Fruit fly (Drosophila melanogaster) S2 (cell line): ENCODE data around the gene Neb-cGP.

Experiments
- CG8478 ChIP-seq: fragments of >200 bp; optimal IDR thresholded peaks from 2 replicates; lab custom pipeline; 2018
- CTCF ChIP-seq, 2 experiments: fragments of >200 bp; optimal IDR thresholded peaks; 2 replicates each; lab custom pipeline; 2018

Gene Neb-cGP

dm6 chrX:10460506-10461114 lies at the start of gene Neb-cGP:
Gene Neb-cGP (plus strand): TSS chrX:10460736.
- no peak for TF ChIP-seq CG8478 (lab: Kevin White, UChicago)
- TF ChIP-seq CTCF (optimal IDR thresholded peaks at IDR 0.05; lab: Kevin White, UChicago) = no peak

dm6 chrX:10417129-10417528 lies 43.4 kb upstream of the Neb-cGP start, which contains the start of gene RabX2:
Gene RabX2 (plus strand): TSS chrX:10417429.
- TF ChIP-seq CTCF (optimal IDR thresholded peaks at IDR 0.05; lab: Kevin White, UChicago) (no peak), CG8478 (lab: Kevin White, UChicago) (no peak)

- no peak for TF ChIP-seq CTCF (optimal IDR thresholded peaks at IDR 0.05; lab: Kevin White, UChicago)
- no peak for TF ChIP-seq CG8478 (lab: Kevin White, UChicago)
Measured at dm6 chrX:10432712-10433111, 27.8 kb upstream of the Neb-cGP start, which contains the start of gene CG12640. Gene CG12640 (minus strand): TSS chrX:10432812.

- TF ChIP-seq CG8478 (lab: Kevin White, UChicago) (no peak), CTCF (optimal IDR thresholded peaks at IDR 0.05; lab: Kevin White, UChicago) (no peak)
Measured at dm6 chrX:10454795-10455194, 5.7 kb upstream of the Neb-cGP start, which contains the start of gene CG32683. Gene CG32683 (minus strand): TSS chrX:10454895.

DNA sequence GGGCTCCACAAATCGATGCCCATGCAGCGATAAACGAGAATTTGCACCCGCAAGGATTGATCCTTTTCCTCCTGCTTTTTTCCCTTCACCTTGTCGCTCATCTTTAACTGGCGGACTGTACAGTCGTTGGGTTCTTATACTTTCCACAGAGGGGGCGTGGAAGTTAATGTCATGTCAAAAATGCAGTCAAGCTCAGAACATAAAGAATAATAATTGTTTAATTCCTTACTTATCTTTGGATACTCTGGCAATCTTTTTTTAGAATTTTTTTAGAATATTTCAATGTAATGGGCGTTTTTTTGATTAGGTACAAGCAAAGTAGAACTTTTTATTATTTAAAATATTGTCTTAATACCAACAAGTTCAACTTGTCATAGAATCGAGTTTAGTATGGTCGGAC lies 960 bp upstream of the Neb-cGP start, which contains the start of gene Or9a:
TSS of gene Or9a (minus strand) at position 101 of the 400 bp plus-strand sequence.
- TF ChIP-seq CTCF (optimal IDR thresholded peaks at IDR 0.05; lab: Kevin White, UChicago) (no peak), CG8478 (lab: Kevin White, UChicago) (no peak)

dm6 chrX:10461938-10462337 lies 1.4 kb downstream of the Neb-cGP start:
- no peak for TF ChIP-seq CG8478 (lab: Kevin White, UChicago)
- no peak for TF ChIP-seq CTCF (optimal IDR thresholded peaks at IDR 0.05; lab: Kevin White, UChicago)

DNA sequence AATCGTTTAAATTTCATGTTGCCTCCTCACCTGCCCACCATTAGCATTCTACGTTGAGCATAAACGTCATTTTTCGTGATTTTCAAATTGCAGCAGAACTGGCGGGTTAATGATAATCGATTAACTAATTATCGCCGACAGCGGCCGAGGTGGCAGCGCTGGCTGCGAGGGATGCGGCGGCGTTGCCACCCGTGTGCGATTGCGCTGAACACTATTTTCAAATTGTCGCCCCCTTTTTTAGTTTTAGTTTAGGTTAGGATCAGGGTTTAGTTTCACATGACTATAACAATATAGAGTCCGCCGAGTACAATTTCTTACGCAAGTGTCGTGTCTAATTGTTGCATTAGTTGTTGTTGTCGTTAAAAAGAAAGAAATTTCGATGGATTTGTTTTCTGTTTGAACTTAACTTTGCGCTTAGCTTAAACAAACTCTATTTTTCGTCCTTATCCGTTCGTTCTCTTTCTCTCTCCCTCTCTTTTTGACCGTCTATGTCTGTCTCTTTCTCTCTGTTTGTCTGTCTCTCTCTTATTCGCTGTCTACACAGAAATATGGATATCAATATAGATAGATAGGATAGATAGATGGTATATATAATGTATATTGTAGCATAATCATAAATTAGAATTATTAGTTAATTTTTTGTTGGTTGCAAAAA lies 2.6 kb downstream of the Neb-cGP start:
- TF ChIP-seq CG8478 (lab: Kevin White, UChicago) (peak; percentile 18), CTCF (optimal IDR thresholded peaks at IDR 0.05; lab: Kevin White, UChicago) (peak in 1 of 2 experiments; percentile 20)

DNA sequence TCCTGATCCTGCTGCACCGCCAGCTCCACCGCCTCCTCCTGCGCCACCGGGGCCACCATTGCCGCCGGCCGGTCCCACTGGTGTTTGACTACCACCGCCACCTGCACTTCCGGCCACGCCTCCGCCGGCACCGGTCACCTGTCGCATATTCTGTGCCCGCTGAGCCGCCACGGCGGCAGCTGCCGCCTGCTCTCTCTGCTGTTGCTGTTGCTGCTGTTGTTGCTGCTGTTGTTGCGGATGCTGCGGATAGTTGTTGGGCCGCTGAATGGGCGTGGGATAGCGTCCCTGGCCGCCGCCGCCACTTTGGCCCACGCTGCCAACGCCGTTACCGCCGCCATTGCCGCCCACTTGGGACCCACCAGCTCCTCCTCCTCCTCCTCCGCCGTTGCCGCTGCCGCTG lies 4.0 kb downstream of the Neb-cGP start:
- TF ChIP-seq CTCF (optimal IDR thresholded peaks at IDR 0.05; lab: Kevin White, UChicago) (no peak), CG8478 (lab: Kevin White, UChicago) (no peak)

DNA sequence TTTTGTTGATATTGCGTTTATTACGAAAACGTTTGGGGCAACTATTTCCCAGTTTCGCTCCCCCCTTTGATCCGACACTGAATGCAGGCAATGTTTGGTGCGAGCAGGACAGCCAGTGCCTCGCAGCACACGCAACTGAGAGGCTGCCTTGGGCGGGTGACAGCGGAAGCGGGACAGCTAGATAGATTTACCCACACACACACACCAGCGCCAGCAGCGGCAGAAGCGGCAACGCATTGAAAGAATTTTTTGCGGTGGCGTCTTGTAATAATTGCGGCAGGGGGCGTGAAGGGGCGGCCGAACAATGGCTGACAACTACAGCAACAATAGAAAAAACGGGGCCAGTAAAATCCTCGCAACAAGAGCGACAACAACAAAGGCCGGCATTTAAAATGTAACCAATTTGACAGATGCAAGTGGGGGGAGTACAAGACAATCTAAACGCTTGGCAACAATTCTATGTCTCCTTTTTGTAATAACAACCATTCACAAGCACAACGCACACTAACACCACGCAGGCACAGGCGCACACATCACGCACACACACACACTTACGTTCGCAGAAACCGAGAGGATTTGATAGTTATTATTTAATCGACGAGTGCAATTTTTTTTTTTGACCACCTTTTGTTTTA lies 12.2 kb downstream of the Neb-cGP start:
- peak; percentile 70 for TF ChIP-seq CG8478 (lab: Kevin White, UChicago)
- TF ChIP-seq CTCF (optimal IDR thresholded peaks at IDR 0.05; lab: Kevin White, UChicago) = peak; percentile 38 to 41

- no peak for TF ChIP-seq CG8478 (lab: Kevin White, UChicago)
- peak in 1 of 2 experiments; percentile 14 for TF ChIP-seq CTCF (optimal IDR thresholded peaks at IDR 0.05; lab: Kevin White, UChicago)
Measured at dm6 chrX:10473510-10474212, 13.1 kb downstream of the Neb-cGP start, which contains the start of gene CG2889. Gene CG2889 (plus strand): TSS chrX:10473938.

DNA sequence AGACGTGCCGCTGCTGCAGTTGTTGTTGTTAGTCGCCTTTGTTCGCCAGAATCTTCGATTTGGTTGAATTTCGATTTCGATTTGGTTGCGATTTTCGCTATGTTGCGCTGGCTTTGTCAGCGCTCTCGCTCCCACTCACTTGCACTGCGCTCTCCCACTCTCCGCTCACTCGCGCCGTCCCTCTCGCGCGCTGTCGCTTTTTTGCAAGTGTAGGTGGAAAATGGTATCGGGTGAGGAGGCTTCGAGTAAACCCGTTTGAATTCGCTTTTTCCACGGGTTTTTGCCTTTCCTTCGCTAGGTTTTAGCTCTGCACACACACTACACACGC lies 13.6 kb downstream of the Neb-cGP start:
- no peak for TF ChIP-seq CG8478 (lab: Kevin White, UChicago)
- TF ChIP-seq CTCF (optimal IDR thresholded peaks at IDR 0.05; lab: Kevin White, UChicago) = no peak

- TF ChIP-seq CG8478 (lab: Kevin White, UChicago) (no peak), CTCF (optimal IDR thresholded peaks at IDR 0.05; lab: Kevin White, UChicago) (no peak)
Measured at dm6 chrX:10474625-10475024, 14.1 kb downstream of the Neb-cGP start, which contains the start of gene nocte. Gene nocte (minus strand): TSS chrX:10474675.

DNA sequence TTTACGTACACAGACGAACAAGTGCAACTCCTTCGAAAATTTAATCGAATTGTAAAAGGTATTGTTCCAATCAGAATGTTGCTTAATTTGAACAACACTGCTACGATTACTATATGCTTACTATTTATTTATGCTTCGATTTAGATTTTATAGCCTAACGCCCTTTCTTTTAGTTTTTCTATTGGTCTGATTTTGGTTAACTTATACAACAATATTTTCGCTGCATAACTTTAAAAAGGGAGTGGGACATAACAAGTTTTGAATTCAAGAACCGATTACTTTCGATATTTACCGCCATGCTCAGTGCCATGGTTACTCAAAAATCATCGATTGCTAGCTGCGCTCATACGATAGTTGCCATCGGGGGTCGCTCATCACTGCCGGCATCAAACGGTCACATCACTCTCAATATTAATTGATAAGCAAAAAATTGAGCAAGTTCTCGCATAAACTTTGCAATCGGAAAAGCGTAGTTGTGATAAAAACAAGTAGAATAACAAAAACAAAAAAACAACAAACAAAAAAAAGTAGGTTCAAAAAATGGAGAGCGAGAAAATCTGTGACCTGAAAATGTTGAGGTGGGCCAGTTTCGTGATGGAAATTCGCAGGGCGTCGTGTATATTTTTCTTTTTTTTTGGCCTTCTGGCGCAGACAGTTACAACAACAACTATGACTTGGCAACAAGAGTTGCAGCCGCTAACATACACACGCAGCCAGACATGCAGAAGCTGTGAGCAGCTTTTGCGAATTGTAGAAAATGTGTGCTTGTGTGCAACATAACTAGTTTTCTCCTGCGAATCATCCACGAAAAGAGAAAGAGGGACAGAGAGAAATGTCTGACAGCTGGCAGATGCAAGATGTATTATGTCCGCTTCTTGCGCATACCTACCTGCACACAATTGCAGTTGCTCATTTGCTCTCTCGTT lies 18.2 kb downstream of the Neb-cGP start, which contains the start of the genes CG2887 and PPP4R2r:
TSS of gene CG2887 (minus strand) at position 51 of the 926 bp plus-strand sequence.
TSS of gene PPP4R2r (plus strand) at position 396 of the 926 bp plus-strand sequence.
- TF ChIP-seq CTCF (optimal IDR thresholded peaks at IDR 0.05; lab: Kevin White, UChicago) = peak in 1 of 2 experiments; percentile 13
- TF ChIP-seq CG8478 (lab: Kevin White, UChicago) = no peak
